Worm (Caenorhabditis elegans): ENCODE results near the gene pals-21.

The pals-21 gene

ce11 chrIII:1413125-1413837 is 32.8 kb upstream of the pals-21 start:
- peak; percentile 83 for TF ChIP-seq lin-38 (GFP tag; IDR thresholded peaks at IDR 0.05)
- TF ChIP-seq tra-1 (GFP tag; IDR thresholded peaks at IDR 0.05), result no peak
- TF ChIP-seq lsy-2 (tag; optimal IDR thresholded peaks at IDR 0.05), result no peak
- peak; percentile 6 for TF ChIP-seq F49E8.2 (tag; optimal IDR thresholded peaks at IDR 0.05; ENCODE audit: borderline replicate concordance)

DNA sequence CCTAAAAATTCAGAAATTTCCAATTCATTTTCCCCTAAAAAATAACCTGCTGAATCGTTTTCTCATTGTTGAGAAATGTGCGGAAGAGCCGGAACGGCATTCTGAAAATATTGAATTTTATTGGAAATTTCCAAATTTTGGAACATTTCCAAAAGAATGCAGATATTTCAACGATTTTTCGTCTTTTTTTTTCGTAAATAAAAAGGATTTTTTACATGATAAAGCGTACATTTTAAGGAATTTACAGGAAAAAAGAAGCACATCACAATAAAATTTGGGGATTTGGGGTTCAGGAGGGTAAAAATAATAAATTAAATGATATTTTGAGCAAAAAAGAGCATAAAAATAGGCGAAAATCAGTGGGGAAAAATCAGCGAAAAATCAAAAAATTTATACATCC is 28.7 kb upstream of the pals-21 start, which contains the start of gene Y82E9BR.22:
Y82E9BR.22 (minus strand) TSS at position 101 of the 400 bp plus-strand sequence.
- TF ChIP-seq ztf-11 (tag; optimal IDR thresholded peaks at IDR 0.05), result no peak
- no peak for TF ChIP-seq duxl-1 (tag; optimal IDR thresholded peaks at IDR 0.05; ENCODE audit: poor library complexity)
- TF ChIP-seq daf-16 (GFP tag; optimal IDR thresholded peaks at IDR 0.05), result no peak
- TF ChIP-seq daf-16 (tag; optimal IDR thresholded peaks at IDR 0.05), result no peak
- no peak for TF ChIP-seq mdl-1 (tag; optimal IDR thresholded peaks at IDR 0.05)
- TF ChIP-seq F49E8.2 (tag; optimal IDR thresholded peaks at IDR 0.05; ENCODE audit: borderline replicate concordance), result no peak
- TF ChIP-seq F26F4.8 (GFP tag; conservative IDR thresholded peaks at IDR 0.05), result no peak
- no peak for TF ChIP-seq D1046.2 (GFP tag; IDR thresholded peaks at IDR 0.05)
- no peak for TF ChIP-seq ces-1 (GFP tag; optimal IDR thresholded peaks at IDR 0.05)
- no peak for TF ChIP-seq nhr-41 (GFP tag; IDR thresholded peaks at IDR 0.05)
- TF ChIP-seq hmg-1.1 (GFP tag; IDR thresholded peaks at IDR 0.05), result no peak
- TF ChIP-seq aha-1 (tag), result no peak
- no peak for TF ChIP-seq hlh-11 (tag; optimal IDR thresholded peaks at IDR 0.05)
- no peak for TF ChIP-seq snpc-4 (tag; optimal IDR thresholded peaks at IDR 0.05)
- TF ChIP-seq unc-62 (GFP tag; optimal IDR thresholded peaks at IDR 0.05 in 1 of 2), result no peak
- no peak for TF ChIP-seq unc-62 (tag; optimal IDR thresholded peaks at IDR 0.05)
- no peak for TF ChIP-seq skn-1 (tag; optimal IDR thresholded peaks at IDR 0.05)
- no peak for TF ChIP-seq tra-1 (GFP tag; IDR thresholded peaks at IDR 0.05)
- no peak for TF ChIP-seq ZK337.2 (GFP tag; IDR thresholded peaks at IDR 0.05)
- no peak for TF ChIP-seq mes-2 (tag; optimal IDR thresholded peaks at IDR 0.05; ENCODE audit: poor library complexity, severe bottlenecking)
- no peak for TF ChIP-seq vab-7 (GFP tag; IDR thresholded peaks at IDR 0.05)

- no peak for TF ChIP-seq nhr-28 (tag; optimal IDR thresholded peaks at IDR 0.05)
- TF ChIP-seq mdl-1 (tag; optimal IDR thresholded peaks at IDR 0.05), result no peak
- TF ChIP-seq Y48G9A.11 (GFP tag; IDR thresholded peaks at IDR 0.05), result no peak
- TF ChIP-seq zip-2 (tag; optimal IDR thresholded peaks at IDR 0.05), result no peak
- TF ChIP-seq lin-1 (GFP tag; IDR thresholded peaks at IDR 0.05), result no peak
- TF ChIP-seq jun-1 (tag; optimal IDR thresholded peaks at IDR 0.05), result no peak
Observed at ce11 chrIII:1403108-1403507, 22.7 kb upstream of the pals-21 start, which contains the start of gene pals-18. Gene pals-18, plus strand, starts transcription at chrIII:1403408.

- TF ChIP-seq T20F7.1 (GFP tag; optimal IDR thresholded peaks at IDR 0.05) (no peak), dve-1 (tag; optimal IDR thresholded peaks at IDR 0.05; ENCODE audit: insufficient read depth) (peak; percentile 30), daf-12 (tag; optimal IDR thresholded peaks at IDR 0.05) (no peak), nhr-111 (GFP tag; optimal IDR thresholded peaks at IDR 0.05) (no peak), daf-16 (GFP tag; optimal IDR thresholded peaks at IDR 0.05) (no peak), daf-16 (tag; optimal IDR thresholded peaks at IDR 0.05) (peak; percentile 54), dmd-6 (GFP tag; IDR thresholded peaks at IDR 0.05) (peak; percentile 47; the same call in 1 of the 2 replicates), mep-1 (tag; optimal IDR thresholded peaks at IDR 0.05) (peak; percentile 15), madf-5 (GFP tag; IDR thresholded peaks at IDR 0.05) (no peak), zip-2 (tag; optimal IDR thresholded peaks at IDR 0.05) (no peak), php-3 (GFP tag; IDR thresholded peaks at IDR 0.05) (0 out of 2 replicates have a peak, but pooled peaks have one; percentile 26), sdz-12 (GFP tag; optimal IDR thresholded peaks at IDR 0.05) (no peak), hlh-11 (tag; optimal IDR thresholded peaks at IDR 0.05) (peak; percentile 17), lin-15B (tag; optimal IDR thresholded peaks at IDR 0.05) (no peak), nhr-25 (tag; optimal IDR thresholded peaks at IDR 0.05; ENCODE audit: borderline replicate concordance, insufficient read depth) (no peak), ZK337.2 (GFP tag; IDR thresholded peaks at IDR 0.05) (no peak), lin-1 (GFP tag; IDR thresholded peaks at IDR 0.05) (no peak), egl-27 (tag; optimal IDR thresholded peaks at IDR 0.05) (no peak), nhr-237 (tag; optimal IDR thresholded peaks at IDR 0.05) (no peak), lim-7 (GFP tag; IDR thresholded peaks at IDR 0.05) (no peak), fos-1 (tag; optimal IDR thresholded peaks at IDR 0.05) (no peak), pha-4 (GFP tag; IDR thresholded peaks at IDR 0.05) (no peak), pha-4 (tag; optimal IDR thresholded peaks at IDR 0.05) (no peak), vab-7 (GFP tag; IDR thresholded peaks at IDR 0.05) (no peak)
Observed at ce11 chrIII:1401497-1401990, 21.1 kb upstream of the pals-21 start, which contains the start of gene pals-19. Gene pals-19, plus strand, starts transcription at chrIII:1401940.

Measured in whole organism, L4 larva.